Worm (Caenorhabditis elegans) whole organism, early embryonic: ENCODE measurements around the gene btb-2.

Source experiments
- ama-1 ChIP-seq: fragments of 150-350 bp; optimal IDR thresholded peaks from 2 replicates; lab custom pipeline; 2014
- hmbx-1 ChIP-seq: sonication (generic microtip); optimal IDR thresholded peaks from 2 replicates; lab custom pipeline; 2016; ENCODE audit warnings: mild to moderate bottlenecking, missing genetic modification characterization, missing compliant biosample characterization
- tbx-37 ChIP-seq: fragments of 200-800 bp; sonication (Bioruptor generic); conservative IDR thresholded peaks from 2 replicates; pipeline ENCODE4 v1.3.6; 2022; ENCODE audit warnings: missing genetic modification reagents, missing genetic modification characterization, missing compliant biosample characterization

- no peak for TF ChIP-seq ama-1
- no peak for TF ChIP-seq tbx-37 (GFP tag; lab: Robert Waterston, UW)
- TF ChIP-seq hmbx-1 (tag; lab: Kevin White, UChicago), result no peak
Measured at ce11 chrII:6425993-6426392, 24.2 kb downstream of the btb-2 start, which contains the start of gene col-75.
